Worm (Caenorhabditis elegans) whole organism, mixed stage, embryonic: ENCODE results near the gene T27E7.4.

Source experiments
- M03D4.4 ChIP-seq: sonication (generic microtip); optimal IDR thresholded peaks from 2 replicates; lab custom pipeline; 2017; ENCODE audit warnings: mild to moderate bottlenecking, missing genetic modification characterization, missing compliant biosample characterization
- bed-3 ChIP-seq: fragments of 200-800 bp; sonication (Bioruptor generic); optimal IDR thresholded peaks from 3 replicates; lab custom pipeline; 2018; ENCODE audit warnings: mild to moderate bottlenecking, missing genetic modification characterization, moderate library complexity, missing compliant biosample characterization
- blmp-1 ChIP-seq: fragments of 150-350 bp; optimal IDR thresholded peaks from 2 replicates; lab custom pipeline; 2014; ENCODE audit warnings: missing biosample characterization, missing genetic modification characterization
- ceh-39 ChIP-seq: fragments of 150-350 bp; optimal IDR thresholded peaks from 2 replicates; lab custom pipeline; 2014; ENCODE audit warnings: missing biosample characterization, missing genetic modification characterization
- ceh-43 ChIP-seq: fragments of 200-800 bp; sonication (Bioruptor generic); optimal IDR thresholded peaks from 2 replicates; lab custom pipeline; 2018; ENCODE audit warnings: mild to moderate bottlenecking, missing genetic modification characterization, moderate library complexity, missing compliant biosample characterization
- ceh-83 ChIP-seq: fragments of 200-800 bp; sonication (Bioruptor generic); optimal IDR thresholded peaks from 2 replicates; lab custom pipeline; 2018; ENCODE audit warnings: mild to moderate bottlenecking, missing genetic modification characterization, missing compliant biosample characterization
- ces-1 ChIP-seq: fragments of 150-350 bp; optimal IDR thresholded peaks from 2 replicates; lab custom pipeline; 2014; ENCODE audit warnings: missing biosample characterization, missing genetic modification reagents, missing genetic modification characterization
- cnd-1 ChIP-seq: fragments of 200-800 bp; sonication (Bioruptor generic); optimal IDR thresholded peaks from 2 replicates; lab custom pipeline; 2018; ENCODE audit warnings: mild to moderate bottlenecking, missing genetic modification characterization, missing compliant biosample characterization
- drap-1 ChIP-seq: fragments of 200-800 bp; sonication (Bioruptor generic); optimal IDR thresholded peaks from 3 replicates; lab custom pipeline; 2018; ENCODE audit warnings: mild to moderate bottlenecking, missing genetic modification characterization, missing compliant biosample characterization
- elt-1 ChIP-seq: sonication (generic microtip); optimal IDR thresholded peaks from 2 replicates; lab custom pipeline; 2017; ENCODE audit warnings: missing genetic modification characterization, mild to moderate bottlenecking, missing compliant biosample characterization, antibody characterized with exemption, moderate library complexity, borderline replicate concordance; ENCODE audit not compliant: insufficient read depth
- elt-3 ChIP-seq: fragments of 150-350 bp; optimal IDR thresholded peaks from 2 replicates; lab custom pipeline; 2014; ENCODE audit warnings: missing biosample characterization, missing genetic modification characterization
- ham-2 ChIP-seq: fragments of 200-800 bp; sonication (Bioruptor generic); optimal IDR thresholded peaks from 2 replicates; lab custom pipeline; 2018; ENCODE audit warnings: mild to moderate bottlenecking, missing genetic modification characterization, missing compliant biosample characterization
- hlh-1 ChIP-seq: fragments of 150-350 bp; optimal IDR thresholded peaks from 2 replicates; lab custom pipeline; 2014; ENCODE audit warnings: missing biosample characterization, missing genetic modification reagents, missing genetic modification characterization
- lin-13 ChIP-seq: fragments of 150-350 bp; optimal IDR thresholded peaks from 2 replicates; lab custom pipeline; 2014; ENCODE audit warnings: missing biosample characterization, missing genetic modification characterization
- lin-32 ChIP-seq: fragments of 200-800 bp; sonication (Bioruptor generic); optimal IDR thresholded peaks from 2 replicates; lab custom pipeline; 2018; ENCODE audit warnings: mild to moderate bottlenecking, missing genetic modification characterization, missing compliant biosample characterization
- lsy-2 ChIP-seq: fragments of 150-350 bp; optimal IDR thresholded peaks from 2 replicates; lab custom pipeline; 2014; ENCODE audit warnings: missing biosample characterization, missing genetic modification characterization
- mab-5 ChIP-seq: fragments of 150-350 bp; optimal IDR thresholded peaks from 2 replicates; lab custom pipeline; 2014; ENCODE audit warnings: missing biosample characterization, missing genetic modification characterization
- mls-2 ChIP-seq: sonication (generic microtip); optimal IDR thresholded peaks from 2 replicates; lab custom pipeline; 2016; ENCODE audit warnings: mild to moderate bottlenecking, missing genetic modification characterization, moderate library complexity, missing compliant biosample characterization
- nhr-12 ChIP-seq: fragments of 150-350 bp; optimal IDR thresholded peaks from 2 replicates; lab custom pipeline; 2014; ENCODE audit warnings: missing biosample characterization, missing genetic modification characterization
- nhr-2 ChIP-seq: fragments of 150-350 bp; optimal IDR thresholded peaks from 2 replicates; lab custom pipeline; 2014; ENCODE audit warnings: missing biosample characterization, missing genetic modification characterization
- nhr-237 ChIP-seq: fragments of 150-350 bp; optimal IDR thresholded peaks from 2 replicates; lab custom pipeline; 2014; ENCODE audit warnings: missing biosample characterization, missing genetic modification characterization
- nhr-76 ChIP-seq: sonication (generic microtip); optimal IDR thresholded peaks from 2 replicates; lab custom pipeline; 2017; ENCODE audit warnings: missing biosample characterization, missing genetic modification characterization
- pha-4 ChIP-seq: fragments of 150-350 bp; optimal IDR thresholded peaks from 2 replicates; lab custom pipeline; 2018; ENCODE audit warnings: missing biosample characterization, missing genetic modification reagents, missing genetic modification characterization
- sem-2 ChIP-seq: fragments of 200-800 bp; sonication (Bioruptor generic); optimal IDR thresholded peaks from 2 replicates; lab custom pipeline; 2018; ENCODE audit warnings: mild to moderate bottlenecking, missing genetic modification characterization, missing compliant biosample characterization
- sptf-1 ChIP-seq: sonication (generic microtip); optimal IDR thresholded peaks from 2 replicates; lab custom pipeline; 2017; ENCODE audit warnings: mild to moderate bottlenecking, missing genetic modification characterization, moderate library complexity, missing compliant biosample characterization
- tbx-8 ChIP-seq: fragments of 200-800 bp; sonication (Bioruptor generic); optimal IDR thresholded peaks from 2 replicates; lab custom pipeline; 2018; ENCODE audit warnings: mild to moderate bottlenecking, missing genetic modification characterization, moderate library complexity, missing compliant biosample characterization
- unc-120 ChIP-seq: sonication (generic microtip); optimal IDR thresholded peaks from 2 replicates; lab custom pipeline; 2017; ENCODE audit warnings: missing genetic modification characterization, missing compliant biosample characterization; ENCODE audit not compliant: poor library complexity, severe bottlenecking
- unc-39 ChIP-seq: fragments of 150-350 bp; optimal IDR thresholded peaks from 2 replicates; lab custom pipeline; 2014; ENCODE audit warnings: missing biosample characterization, missing genetic modification characterization
- unc-62 ChIP-seq: fragments of 150-350 bp; optimal IDR thresholded peaks from 2 replicates; lab custom pipeline; 2014; ENCODE audit warnings: missing biosample characterization, missing genetic modification reagents, missing genetic modification characterization
- zip-8 ChIP-seq: fragments of 150-350 bp; optimal IDR thresholded peaks from 2 replicates; lab custom pipeline; 2014; ENCODE audit warnings: missing biosample characterization, missing genetic modification characterization
- ztf-11 ChIP-seq: fragments of 150-350 bp; optimal IDR thresholded peaks from 2 replicates; lab custom pipeline; 2014; ENCODE audit warnings: missing biosample characterization, missing genetic modification characterization

The T27E7.4 gene

ce11 chrIV:14519423-14519822, 15.4 kb downstream of the T27E7.4 start, which contains the start of the genes Y57G11A.2 and T27E7.1:
Gene Y57G11A.2 (minus strand): TSS chrIV:14519523.
Gene T27E7.1 (plus strand): TSS chrIV:14519759.
- TF ChIP-seq blmp-1 (tag; lab: Kevin White, UChicago) (no peak), ceh-39 (tag; lab: Kevin White, UChicago) (no peak), lin-32 (no peak), mls-2 (tag; lab: Kevin White, UChicago) (no peak), nhr-12 (tag; lab: Kevin White, UChicago) (no peak), nhr-2 (no peak), sem-2 (GFP tag; lab: Kevin White, UChicago) (no peak), unc-39 (tag; lab: Kevin White, UChicago) (no peak), elt-3 (tag; lab: Kevin White, UChicago) (no peak), tbx-8 (GFP tag; lab: Kevin White, UChicago) (no peak), lin-13 (tag; lab: Kevin White, UChicago) (no peak), unc-62 (GFP tag; lab: Kevin White, UChicago) (no peak), ceh-83 (GFP tag; lab: Kevin White, UChicago) (no peak), lsy-2 (no peak)

ce11 chrIV:14515162-14515561, 19.7 kb downstream of the T27E7.4 start:
- TF ChIP-seq ceh-83 (GFP tag; lab: Kevin White, UChicago) (no peak), bed-3 (no peak), ztf-11 (tag; lab: Kevin White, UChicago) (no peak), mab-5 (no peak), lin-32 (no peak), lin-13 (tag; lab: Kevin White, UChicago) (no peak), unc-39 (tag; lab: Kevin White, UChicago) (no peak), nhr-12 (tag; lab: Kevin White, UChicago) (no peak), drap-1 (GFP tag; lab: Kevin White, UChicago) (no peak), elt-1 (no peak), nhr-237 (tag; lab: Kevin White, UChicago) (no peak)
- TF ChIP-seq, all 35 proteins: peak for 0

- TF ChIP-seq nhr-237 (tag; lab: Kevin White, UChicago) (no peak), ces-1 (no peak), elt-1 (no peak), unc-120 (tag; lab: Kevin White, UChicago) (no peak), sem-2 (GFP tag; lab: Kevin White, UChicago) (no peak), blmp-1 (tag; lab: Kevin White, UChicago) (no peak), pha-4 (tag; lab: Kevin White, UChicago) (no peak), drap-1 (GFP tag; lab: Kevin White, UChicago) (no peak), mab-5 (no peak), M03D4.4 (tag; lab: Kevin White, UChicago) (no peak), tbx-8 (GFP tag; lab: Kevin White, UChicago) (no peak), cnd-1 (tag; lab: Kevin White, UChicago) (no peak), ztf-11 (tag; lab: Kevin White, UChicago) (no peak), zip-8 (tag; lab: Kevin White, UChicago) (no peak), ceh-43 (GFP tag; lab: Kevin White, UChicago) (no peak), nhr-76 (tag; lab: Kevin White, UChicago) (no peak)
Measured at ce11 chrIV:14512405-14512804, 22.5 kb downstream of the T27E7.4 start, which contains the start of gene Y57G11A.5. Gene Y57G11A.5 (minus strand): TSS chrIV:14512505.

ce11 chrIV:14506995-14507394, 27.9 kb downstream of the T27E7.4 start:
- TF ChIP-seq ztf-11 (tag; lab: Kevin White, UChicago) (no peak), unc-62 (GFP tag; lab: Kevin White, UChicago) (peak; percentile 36), hlh-1 (tag; lab: Kevin White, UChicago) (peak; percentile 71)

- TF ChIP-seq hlh-1 (tag; lab: Kevin White, UChicago) (peak; percentile 54), nhr-76 (tag; lab: Kevin White, UChicago) (no peak)
Measured at ce11 chrIV:14506042-14506441, 28.8 kb downstream of the T27E7.4 start.

- TF ChIP-seq cnd-1 (tag; lab: Kevin White, UChicago) (no peak), lin-32 (no peak), sptf-1 (tag; lab: Kevin White, UChicago) (no peak), nhr-237 (tag; lab: Kevin White, UChicago) (no peak), nhr-2 (no peak), lin-13 (tag; lab: Kevin White, UChicago) (no peak), mls-2 (tag; lab: Kevin White, UChicago) (no peak), blmp-1 (tag; lab: Kevin White, UChicago) (no peak), ztf-11 (tag; lab: Kevin White, UChicago) (no peak), unc-39 (tag; lab: Kevin White, UChicago) (no peak), ham-2 (GFP tag; lab: Kevin White, UChicago) (no peak), ceh-83 (GFP tag; lab: Kevin White, UChicago) (no peak), tbx-8 (GFP tag; lab: Kevin White, UChicago) (no peak), ces-1 (no peak), M03D4.4 (tag; lab: Kevin White, UChicago) (no peak), sem-2 (GFP tag; lab: Kevin White, UChicago) (no peak), ceh-43 (GFP tag; lab: Kevin White, UChicago) (no peak), ceh-39 (tag; lab: Kevin White, UChicago) (no peak), zip-8 (tag; lab: Kevin White, UChicago) (no peak)
- TF ChIP-seq, all 35 proteins: peak for 0
Measured at ce11 chrIV:14505066-14505465, 29.8 kb downstream of the T27E7.4 start, which contains the start of gene tag-273. Gene tag-273 (minus strand): TSS chrIV:14505166.
